Fruit fly (Drosophila melanogaster) whole organism, pupa: ENCODE results near the gene eIF4G1.

Experiments used
- CG12605 ChIP-seq: fragments of 200-800 bp; sonication (Bioruptor generic); IDR thresholded peaks from 2 replicates; pipeline ENCODE4 v1.3.6; 2022; ENCODE audit warnings: missing biosample characterization, missing genetic modification characterization
- CG13204 ChIP-seq: fragments of 200-800 bp; sonication (Bioruptor generic); optimal IDR thresholded peaks from 2 replicates; lab custom pipeline; 2018; ENCODE audit warnings: missing biosample characterization, mild to moderate bottlenecking, missing genetic modification characterization, moderate library complexity
- CG34367 ChIP-seq: fragments of 200-800 bp; sonication (Bioruptor generic); optimal IDR thresholded peaks from 2 replicates; lab custom pipeline; 2018; ENCODE audit warnings: missing biosample characterization, mild to moderate bottlenecking, missing genetic modification characterization
- CG4496 ChIP-seq: fragments of 200-800 bp; sonication (Bioruptor generic); IDR thresholded peaks from 3 replicates; pipeline ENCODE4 v1.3.6; 2022; ENCODE audit warnings: missing biosample characterization, missing genetic modification characterization
- Pif1A ChIP-seq: fragments of 200-800 bp; sonication (Bioruptor generic); optimal IDR thresholded peaks from 3 replicates; lab custom pipeline; 2016; ENCODE audit warnings: missing biosample characterization, missing genetic modification characterization
- Pif1B ChIP-seq: fragments of 200-800 bp; sonication (Bioruptor generic); optimal IDR thresholded peaks from 3 replicates; lab custom pipeline; 2016; ENCODE audit warnings: missing biosample characterization, missing genetic modification characterization
- gl ChIP-seq: fragments of 200-800 bp; sonication (Bioruptor generic); optimal IDR thresholded peaks from 2 replicates; lab custom pipeline; 2018; ENCODE audit warnings: missing biosample characterization, mild to moderate bottlenecking, missing genetic modification characterization

- TF ChIP-seq CG34367 (tag; lab: Kevin White, UChicago) (no peak), CG13204 (no peak), Pif1A (GFP tag; lab: Kevin White, UChicago) (no peak), gl (tag; lab: Kevin White, UChicago) (no peak), Pif1B (GFP tag; lab: Kevin White, UChicago) (no peak), CG4496 (GFP tag; lab: Robert Waterston, UW) (no peak), CG12605 (GFP tag; lab: Robert Waterston, UW) (no peak)
These were observed 46.1 kb upstream of the eIF4G1 start for dm6 chr4:976569-976968.
